Worm (Caenorhabditis elegans) whole organism, late embryonic: ENCODE results near the gene ddl-3.
A peak's percentile ranks its signal among the peaks of the same experiment; 100 is the strongest.

Experiments
- ama-1 ChIP-seq: fragments of 150-350 bp; optimal IDR thresholded peaks from 2 replicates; lab custom pipeline; 2014
- ceh-2 ChIP-seq: sonication (generic microtip); optimal IDR thresholded peaks from 2 replicates; lab custom pipeline; 2016; ENCODE audit warnings: missing genotype, missing genetic modification characterization, missing compliant biosample characterization
- ceh-48 ChIP-seq: sonication (generic microtip); optimal IDR thresholded peaks from 2 replicates; lab custom pipeline; 2016; ENCODE audit warnings: missing genetic modification characterization, inconsistent platforms, missing compliant biosample characterization
- hlh-30 ChIP-seq: sonication (generic microtip); optimal IDR thresholded peaks from 2 replicates; lab custom pipeline; 2017; ENCODE audit warnings: antibody characterized with exemption, missing genetic modification characterization, missing compliant biosample characterization; ENCODE audit not compliant: insufficient read depth
- pros-1 ChIP-seq: fragments of 150-350 bp; optimal IDR thresholded peaks from 2 replicates; lab custom pipeline; 2014; ENCODE audit warnings: missing biosample characterization, missing genetic modification reagents, missing genetic modification characterization
- syd-9 ChIP-seq: sonication (generic microtip); optimal IDR thresholded peaks from 2 replicates; lab custom pipeline; 2016; ENCODE audit warnings: mild to moderate bottlenecking, missing genetic modification characterization, moderate library complexity, missing compliant biosample characterization
- unc-3 ChIP-seq, 2 experiments: fragments of 200-800 bp in 1 of 2; sonication (Bioruptor generic) in 1 of 2; sonication (generic microtip) in 1 of 2; conservative IDR thresholded peaks in 1 of 2; optimal IDR thresholded peaks in 1 of 2; 2 replicates each; pipeline versions ENCODE4 v1.3.6 to Lab custom; 2016 to 2022; ENCODE audit warnings: missing compliant biosample characterization in 2 of 2, missing genetic modification characterization in 2 of 2, missing genetic modification reagents in 1 of 2
- unc-55 ChIP-seq: sonication (generic microtip); optimal IDR thresholded peaks from 2 replicates; lab custom pipeline; 2017; ENCODE audit warnings: missing biosample characterization, missing genetic modification reagents, missing genetic modification characterization

DNA sequence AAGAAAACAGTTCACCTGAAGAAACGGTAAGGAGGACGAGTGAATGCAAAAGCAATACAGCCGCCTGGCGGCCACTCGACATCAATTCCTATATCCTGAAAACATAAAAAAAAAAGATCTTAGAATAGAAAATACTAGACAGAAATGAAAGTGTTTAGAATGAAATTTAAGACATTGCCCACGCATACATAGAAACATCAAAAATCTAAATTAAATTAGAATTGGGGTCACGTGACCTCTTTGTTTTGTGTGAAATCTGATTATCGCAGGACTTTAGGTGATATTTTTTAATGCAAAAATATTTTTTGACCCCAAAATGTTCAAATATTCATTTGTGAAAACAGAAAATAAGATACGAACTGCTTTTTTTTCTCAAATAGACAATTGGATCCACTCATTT, 33.5 kb upstream of the ddl-3 start, which contains the start of gene acr-20:
- no peak for TF ChIP-seq syd-9
- TF ChIP-seq pros-1 (tag; lab: Kevin White, UChicago) = no peak
- no peak for TF ChIP-seq unc-3 (GFP tag; conservative IDR thresholded peaks at IDR 0.05; lab: Robert Waterston, UW)
- TF ChIP-seq unc-3 (tag; optimal IDR thresholded peaks at IDR 0.05; lab: Kevin White, UChicago) = no peak
- TF ChIP-seq hlh-30 (tag; lab: Kevin White, UChicago) = peak; percentile 15
- TF ChIP-seq ama-1 (lab: Kevin White, UChicago) = no peak
- TF ChIP-seq unc-55 = no peak
- TF ChIP-seq ceh-2 = no peak
- no peak for TF ChIP-seq ceh-48 (tag; lab: Kevin White, UChicago)
